Fruit fly (Drosophila melanogaster) whole organism: ENCODE data around the gene CG33985.

ENCODE experiments used
- CG8478 ChIP-seq: fragments of >200 bp; optimal IDR thresholded peaks from 2 replicates; lab custom pipeline; 2018; ENCODE audit warnings: inconsistent platforms
- Dll ChIP-seq: fragments of >200 bp; optimal IDR thresholded peaks from 2 replicates; lab custom pipeline; 2017
- EcR ChIP-seq, 2 experiments: fragments of >200 bp; optimal IDR thresholded peaks; 2 replicates each; lab custom pipeline; 2017; ENCODE audit warnings: missing biosample characterization in 2 of 2, missing genetic modification characterization in 2 of 2, missing genetic modification reagents in 2 of 2
- pan ChIP-seq: fragments of >200 bp; optimal IDR thresholded peaks from 2 replicates; lab custom pipeline; 2017
- psq ChIP-seq: fragments of >200 bp; optimal IDR thresholded peaks from 2 replicates; lab custom pipeline; 2017
- usp ChIP-seq: fragments of >200 bp; optimal IDR thresholded peaks from 2 replicates; lab custom pipeline; 2017; ENCODE audit warnings: missing biosample characterization, missing genetic modification characterization, mixed read lengths

Gene CG33985

dm6 chr3L:15497902-15498301 lies 28.7 kb downstream of the CG33985 start, which contains the start of gene CG7276:
TSS of gene CG7276 (plus strand) at chr3L:15498202.
- no peak for TF ChIP-seq Dll
- TF ChIP-seq usp (GFP tag; lab: Kevin White, UChicago), result no peak
- TF ChIP-seq EcR (GFP tag; optimal IDR thresholded peaks at IDR 0.05; lab: Kevin White, UChicago), result no peak
- TF ChIP-seq CG8478 (lab: Kevin White, UChicago), result no peak
- TF ChIP-seq pan (lab: Kevin White, UChicago), result no peak

dm6 chr3L:15496274-15496673 lies 30.3 kb downstream of the CG33985 start, which contains the start of gene CG13455:
TSS of gene CG13455 (plus strand) at chr3L:15496574.
- no peak for TF ChIP-seq psq
- TF ChIP-seq usp (GFP tag; lab: Kevin White, UChicago), result no peak
- no peak for TF ChIP-seq Dll
- no peak for TF ChIP-seq EcR (GFP tag; optimal IDR thresholded peaks at IDR 0.05; lab: Kevin White, UChicago)
- no peak for TF ChIP-seq pan (lab: Kevin White, UChicago)
- no peak for TF ChIP-seq CG8478 (lab: Kevin White, UChicago)

- TF ChIP-seq Dll, result no peak
- TF ChIP-seq EcR (GFP tag; optimal IDR thresholded peaks at IDR 0.05; lab: Kevin White, UChicago), result no peak
- no peak for TF ChIP-seq usp (GFP tag; lab: Kevin White, UChicago)
- TF ChIP-seq psq, result no peak
- TF ChIP-seq CG8478 (lab: Kevin White, UChicago), result no peak
- TF ChIP-seq pan (lab: Kevin White, UChicago), result no peak
Observed at dm6 chr3L:15495449-15495848, 31.2 kb downstream of the CG33985 start, which contains the start of gene CG12355. TSS of gene CG12355 (minus strand) at chr3L:15495549.

DNA sequence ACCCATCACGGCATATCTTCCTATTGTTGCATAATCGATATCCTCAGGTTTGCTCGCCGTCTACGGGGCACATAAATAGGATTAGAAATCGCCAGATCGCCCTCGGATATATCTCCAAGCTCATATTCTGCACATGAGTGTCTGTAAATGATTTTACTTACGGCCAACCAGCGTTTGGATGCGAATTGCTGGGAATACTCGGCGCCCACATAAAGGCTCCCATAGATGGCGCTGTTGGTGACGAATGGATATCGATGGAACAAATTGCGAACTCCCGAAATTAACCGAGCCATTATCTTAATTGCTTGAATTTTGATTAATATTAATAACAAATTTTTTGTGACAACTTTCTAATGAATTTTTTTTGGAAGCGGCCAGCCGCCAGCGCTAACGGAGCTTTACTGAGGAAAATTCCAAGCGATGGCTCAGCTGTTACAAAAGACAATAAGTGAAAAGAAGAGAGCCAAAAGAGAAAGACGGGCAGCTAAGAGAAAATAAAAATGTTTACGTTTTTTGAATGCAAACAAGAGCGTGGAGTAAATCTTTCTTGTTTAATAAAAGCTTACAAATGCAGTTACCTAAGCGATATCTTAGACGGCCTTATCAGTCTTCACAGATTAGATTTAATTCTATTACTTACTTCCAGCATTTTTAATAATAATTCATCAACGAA lies 31.9 kb downstream of the CG33985 start:
- TF ChIP-seq CG8478 (lab: Kevin White, UChicago) (no peak), Dll (no peak), usp (GFP tag; lab: Kevin White, UChicago) (no peak), pan (lab: Kevin White, UChicago) (no peak), psq (no peak), EcR (GFP tag; optimal IDR thresholded peaks at IDR 0.05; lab: Kevin White, UChicago) (no peak)

dm6 chr3L:15493886-15494598 lies 32.6 kb downstream of the CG33985 start:
- TF ChIP-seq CG8478 (lab: Kevin White, UChicago) (no peak), usp (GFP tag; lab: Kevin White, UChicago) (no peak), pan (lab: Kevin White, UChicago) (no peak), EcR (GFP tag; optimal IDR thresholded peaks at IDR 0.05; lab: Kevin White, UChicago) (no peak), Dll (no peak), psq (no peak)

DNA sequence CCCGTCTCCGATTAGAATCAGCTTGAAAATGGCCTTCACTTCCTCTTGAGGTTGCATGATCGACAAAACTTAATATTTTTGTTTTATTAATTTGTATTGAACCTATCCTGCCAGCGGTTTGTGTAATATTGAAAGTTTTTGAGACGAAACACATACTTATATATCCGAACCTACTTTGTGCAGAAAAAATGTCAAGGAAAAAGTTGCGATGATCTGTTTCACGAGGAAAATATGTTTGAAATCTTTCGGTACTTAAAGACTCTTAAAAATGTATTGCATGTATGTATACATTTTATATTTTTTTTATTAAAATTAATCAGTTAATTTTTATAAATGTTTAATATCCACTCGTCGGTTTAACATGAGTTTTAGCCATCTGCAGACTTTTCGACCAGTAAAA lies 41.3 kb downstream of the CG33985 start, which contains the start of gene Ran-like:
Ran-like (minus strand) TSS at position 101 of the 400 bp plus-strand sequence.
- no peak for TF ChIP-seq usp (GFP tag; lab: Kevin White, UChicago)
- TF ChIP-seq EcR (GFP tag; optimal IDR thresholded peaks at IDR 0.05; lab: Kevin White, UChicago), result no peak
- TF ChIP-seq Dll, result no peak
- TF ChIP-seq pan (lab: Kevin White, UChicago), result no peak
- no peak for TF ChIP-seq CG8478 (lab: Kevin White, UChicago)
- no peak for TF ChIP-seq psq
